Fruit fly (Drosophila melanogaster): Measurements from ENCODE around the gene Coq4.

Gene Coq4

DNA sequence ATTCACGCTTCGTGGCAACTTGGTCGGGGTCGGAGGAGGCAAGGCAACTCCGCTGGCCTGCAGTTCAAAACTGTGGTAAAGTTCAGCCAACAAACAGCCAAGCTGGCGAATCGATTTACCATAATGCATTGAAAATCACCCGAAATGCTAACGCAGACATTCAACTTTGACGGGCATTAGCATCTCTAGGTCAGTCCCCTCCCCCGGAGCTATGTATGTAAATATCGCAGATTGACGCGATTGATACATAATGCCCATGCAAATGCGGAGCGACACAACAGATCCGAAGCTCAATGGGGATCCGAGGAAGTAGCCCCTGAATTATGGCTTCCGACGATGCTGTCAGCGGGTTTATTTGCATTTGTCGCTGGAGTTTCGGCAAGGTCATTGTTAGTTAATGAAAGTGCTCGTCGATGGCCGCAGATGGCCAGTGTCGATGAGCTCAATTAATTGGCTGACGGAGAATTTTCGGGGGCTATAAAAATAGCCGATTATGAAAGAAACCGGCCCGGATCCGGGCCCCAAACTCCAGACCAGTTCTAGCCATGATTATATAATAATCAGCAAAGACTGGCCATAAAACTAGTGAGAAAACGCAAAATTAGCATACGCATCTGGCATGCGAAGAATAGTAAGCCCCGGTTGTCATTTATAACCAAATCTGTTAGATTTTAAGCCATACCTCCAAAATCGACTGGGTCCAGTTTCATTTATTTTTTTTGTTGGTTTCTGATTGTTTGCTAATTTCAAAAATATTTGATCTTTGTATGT lies 46.6 kb downstream of the Coq4 start (continued):
- TF ChIP-seq CG14050 (GFP tag; IDR thresholded peaks at IDR 0.05): no peak
- no peak for TF ChIP-seq Ptx1 (GFP tag; IDR thresholded peaks at IDR 0.05)
- TF ChIP-seq Eip74EF (GFP tag; optimal IDR thresholded peaks at IDR 0.05): peak in 1 of 2 experiments; percentile 28
- no peak for TF ChIP-seq CG6813 (GFP tag; optimal IDR thresholded peaks at IDR 0.05)
- TF ChIP-seq Awh (GFP tag; IDR thresholded peaks at IDR 0.05): peak; percentile 28; the same call in 1 of the 2 replicates
- TF ChIP-seq amos (GFP tag; IDR thresholded peaks at IDR 0.05; ENCODE audit: partially characterized antibody): no peak
- no peak for TF ChIP-seq Nf-YC (tag; optimal IDR thresholded peaks at IDR 0.05)
- no peak for TF ChIP-seq yki (optimal IDR thresholded peaks at IDR 0.05)
- no peak for TF ChIP-seq ewg (GFP tag; optimal IDR thresholded peaks at IDR 0.05)
- peak; percentile 26 for TF ChIP-seq oc (tag; optimal IDR thresholded peaks at IDR 0.05)
- TF ChIP-seq CG10654 (GFP tag; optimal IDR thresholded peaks at IDR 0.05): no peak
- peak; percentile 61 for TF ChIP-seq CG12769 (tag; optimal IDR thresholded peaks at IDR 0.05)

dm6 chr3L:17383714-17384113 lies 49.7 kb downstream of the Coq4 start:
- TF ChIP-seq Dbx (GFP tag; IDR thresholded peaks at IDR 0.05): 0 out of 3 replicates have a peak, but pooled peaks have one; percentile 42
- 0 out of 3 replicates have a peak, but pooled peaks have one; percentile 13 for TF ChIP-seq H15 (GFP tag; IDR thresholded peaks at IDR 0.05)
- TF ChIP-seq CTCF (GFP tag; optimal IDR thresholded peaks at IDR 0.05): peak; percentile 65
- 0 out of 3 replicates have a peak, but pooled peaks have one; percentile 15 for TF ChIP-seq CG6791 (GFP tag; IDR thresholded peaks at IDR 0.05; ENCODE audit: partially characterized antibody)
- peak; percentile 33 for TF ChIP-seq Med (GFP tag)
- no peak for TF ChIP-seq Tbp (GFP tag; optimal IDR thresholded peaks at IDR 0.05)
- TF ChIP-seq PHDP (tag; optimal IDR thresholded peaks at IDR 0.05): no peak
- TF ChIP-seq disco-r (GFP tag; optimal IDR thresholded peaks at IDR 0.05): no peak
- TF ChIP-seq dati (GFP tag; IDR thresholded peaks at IDR 0.05): no peak
- TF ChIP-seq H2.0 (GFP tag; IDR thresholded peaks at IDR 0.05): no peak

dm6 chr3L:17383285-17383684 lies 50.1 kb downstream of the Coq4 start:
- TF ChIP-seq Ets65A (GFP tag): peak; percentile 91
- no peak for TF ChIP-seq wdn (GFP tag; IDR thresholded peaks at IDR 0.05)
- TF ChIP-seq chinmo (GFP tag; IDR thresholded peaks at IDR 0.05; ENCODE audit: partially characterized antibody): 0 out of 4 replicates have a peak, but pooled peaks have one; percentile 30
- peak; percentile 20 for TF ChIP-seq CG12769 (tag; optimal IDR thresholded peaks at IDR 0.05)

DNA sequence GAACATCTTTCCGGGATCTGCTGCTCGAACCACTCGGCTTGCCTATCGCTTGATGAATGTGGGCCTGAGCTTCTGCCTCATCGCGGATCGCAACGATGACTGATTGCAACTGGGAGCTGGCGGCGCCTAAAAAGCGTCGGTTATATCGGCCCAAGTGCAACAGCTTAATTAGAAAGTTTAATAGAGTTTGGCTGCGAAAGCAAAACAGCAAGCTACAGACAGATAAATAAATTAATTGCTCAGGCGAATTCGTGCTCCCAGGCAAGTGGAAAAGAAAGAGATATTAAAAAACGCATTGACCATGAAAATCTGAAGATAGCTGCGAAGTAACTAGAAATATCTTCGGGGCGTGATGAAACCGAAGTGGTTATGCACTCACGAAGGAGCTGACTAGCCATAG lies 50.8 kb downstream of the Coq4 start, which contains the start of gene CG13728:
TSS of gene CG13728 (minus strand) at position 101 of the 400 bp plus-strand sequence.
- no peak for TF ChIP-seq yki (optimal IDR thresholded peaks at IDR 0.05)
- TF ChIP-seq Ets65A (GFP tag): peak; percentile 84
- TF ChIP-seq Mad (GFP tag; optimal IDR thresholded peaks at IDR 0.05): no peak

- TF ChIP-seq btn (GFP tag; optimal IDR thresholded peaks at IDR 0.05) (no peak), gcm (GFP tag; optimal IDR thresholded peaks at IDR 0.05) (peak; percentile 91), ssp (GFP tag; IDR thresholded peaks at IDR 0.05) (0 out of 2 replicates have a peak, but pooled peaks have one; percentile 7)
Observed at dm6 chr3L:17381990-17382389, 51.4 kb downstream of the Coq4 start.

dm6 chr3L:17379311-17379710 lies 54.1 kb downstream of the Coq4 start, which contains the start of gene Cad74A:
Cad74A (minus strand) TSS chr3L:17379530.
- TF ChIP-seq CG32772 (GFP tag; IDR thresholded peaks at IDR 0.05) (no peak), Bgb (GFP tag; IDR thresholded peaks at IDR 0.05; ENCODE audit: partially characterized antibody) (peak; percentile 47; the same call in 1 of the 2 replicates), grn (GFP tag; optimal IDR thresholded peaks at IDR 0.05) (no peak), CG3407 (GFP tag; optimal IDR thresholded peaks at IDR 0.05) (no peak), Taf1 (GFP tag; IDR thresholded peaks at IDR 0.05) (no peak), dmrt11E (tag; optimal IDR thresholded peaks at IDR 0.05) (no peak), Chrac-16 (GFP tag; optimal IDR thresholded peaks at IDR 0.05) (no peak), CG1832 (GFP tag; optimal IDR thresholded peaks at IDR 0.05) (no peak), CG16813 (GFP tag; IDR thresholded peaks at IDR 0.05; ENCODE audit: partially characterized antibody) (no peak), ftz-f1 (GFP tag; optimal IDR thresholded peaks at IDR 0.05) (peak; percentile 37), ac (GFP tag; optimal IDR thresholded peaks at IDR 0.05) (peak; percentile 9), pnt (GFP tag; optimal IDR thresholded peaks at IDR 0.05) (no peak), bsh (GFP tag; optimal IDR thresholded peaks at IDR 0.05) (no peak), Ets97D (GFP tag; optimal IDR thresholded peaks at IDR 0.05) (no peak)
